Worm (Caenorhabditis elegans): ENCODE results near the gene dnj-7.

dnj-7 gene

ce11 chrX:7193894-7194614, at the start of gene dnj-7:
dnj-7 (plus strand) TSS chrX:7194564.
- TF ChIP-seq W03F9.2 (tag; optimal IDR thresholded peaks at IDR 0.05) (peak; percentile 17), him-1 (tag; optimal IDR thresholded peaks at IDR 0.05) (no peak), dao-5 (tag; optimal IDR thresholded peaks at IDR 0.05) (no peak)

ce11 chrX:7149670-7150069, 44.7 kb upstream of the dnj-7 start:
- no peak for TF ChIP-seq W03F9.2 (tag; optimal IDR thresholded peaks at IDR 0.05)
- TF ChIP-seq dao-5 (tag; optimal IDR thresholded peaks at IDR 0.05), result no peak
- TF ChIP-seq him-1 (tag; optimal IDR thresholded peaks at IDR 0.05), result no peak

ce11 chrX:7151189-7151857, 43.0 kb upstream of the dnj-7 start, which contains the start of gene lam-2:
lam-2 (minus strand) TSS chrX:7151239.
- TF ChIP-seq W03F9.2 (tag; optimal IDR thresholded peaks at IDR 0.05), result no peak
- TF ChIP-seq dao-5 (tag; optimal IDR thresholded peaks at IDR 0.05), result no peak
- TF ChIP-seq him-1 (tag; optimal IDR thresholded peaks at IDR 0.05), result no peak

- no peak for TF ChIP-seq dao-5 (tag; optimal IDR thresholded peaks at IDR 0.05)
- TF ChIP-seq W03F9.2 (tag; optimal IDR thresholded peaks at IDR 0.05), result no peak
- no peak for TF ChIP-seq him-1 (tag; optimal IDR thresholded peaks at IDR 0.05)
These were observed 42.3 kb upstream of the dnj-7 start for ce11 chrX:7151976-7152528.

ce11 chrX:7153460-7153859, 40.9 kb upstream of the dnj-7 start:
- no peak for TF ChIP-seq him-1 (tag; optimal IDR thresholded peaks at IDR 0.05)
- TF ChIP-seq W03F9.2 (tag; optimal IDR thresholded peaks at IDR 0.05), result no peak
- TF ChIP-seq dao-5 (tag; optimal IDR thresholded peaks at IDR 0.05), result no peak

ce11 chrX:7155879-7156278, 38.5 kb upstream of the dnj-7 start, which contains the start of gene C54D1.7:
C54D1.7 (minus strand) TSS chrX:7156035.
- TF ChIP-seq W03F9.2 (tag; optimal IDR thresholded peaks at IDR 0.05) (no peak), dao-5 (tag; optimal IDR thresholded peaks at IDR 0.05) (no peak), him-1 (tag; optimal IDR thresholded peaks at IDR 0.05) (no peak)

- TF ChIP-seq dao-5 (tag; optimal IDR thresholded peaks at IDR 0.05), result no peak
- TF ChIP-seq him-1 (tag; optimal IDR thresholded peaks at IDR 0.05), result no peak
- TF ChIP-seq W03F9.2 (tag; optimal IDR thresholded peaks at IDR 0.05), result no peak
These were observed 36.9 kb upstream of the dnj-7 start for ce11 chrX:7157483-7157882.

- no peak for TF ChIP-seq dao-5 (tag; optimal IDR thresholded peaks at IDR 0.05)
- no peak for TF ChIP-seq him-1 (tag; optimal IDR thresholded peaks at IDR 0.05)
- no peak for TF ChIP-seq W03F9.2 (tag; optimal IDR thresholded peaks at IDR 0.05)
These were observed 35.6 kb upstream of the dnj-7 start, which contains the start of gene pgp-10 for ce11 chrX:7158736-7159135. pgp-10 (plus strand) TSS chrX:7159036.

ce11 chrX:7162764-7163163, 31.6 kb upstream of the dnj-7 start:
- no peak for TF ChIP-seq dao-5 (tag; optimal IDR thresholded peaks at IDR 0.05)
- TF ChIP-seq W03F9.2 (tag; optimal IDR thresholded peaks at IDR 0.05), result no peak
- no peak for TF ChIP-seq him-1 (tag; optimal IDR thresholded peaks at IDR 0.05)

ce11 chrX:7170575-7171297, 23.6 kb upstream of the dnj-7 start, which contains the start of gene bar-1:
bar-1 (minus strand) TSS chrX:7170625.
- TF ChIP-seq dao-5 (tag; optimal IDR thresholded peaks at IDR 0.05) (no peak), him-1 (tag; optimal IDR thresholded peaks at IDR 0.05) (no peak), W03F9.2 (tag; optimal IDR thresholded peaks at IDR 0.05) (no peak)

- no peak for TF ChIP-seq dao-5 (tag; optimal IDR thresholded peaks at IDR 0.05)
- no peak for TF ChIP-seq him-1 (tag; optimal IDR thresholded peaks at IDR 0.05)
- no peak for TF ChIP-seq W03F9.2 (tag; optimal IDR thresholded peaks at IDR 0.05)
These were observed 19.0 kb upstream of the dnj-7 start for ce11 chrX:7175389-7175788.

- no peak for TF ChIP-seq dao-5 (tag; optimal IDR thresholded peaks at IDR 0.05)
- no peak for TF ChIP-seq W03F9.2 (tag; optimal IDR thresholded peaks at IDR 0.05)
- no peak for TF ChIP-seq him-1 (tag; optimal IDR thresholded peaks at IDR 0.05)
These were observed 17.5 kb upstream of the dnj-7 start for ce11 chrX:7176817-7177216.

- TF ChIP-seq him-1 (tag; optimal IDR thresholded peaks at IDR 0.05) (no peak), dao-5 (tag; optimal IDR thresholded peaks at IDR 0.05) (no peak), W03F9.2 (tag; optimal IDR thresholded peaks at IDR 0.05) (no peak)
These were observed 17.0 kb upstream of the dnj-7 start, which contains the start of gene F43E12.1 for ce11 chrX:7177341-7177740. F43E12.1 (plus strand) TSS chrX:7177641.

All from whole organism, L4/young adult.